Fruit fly (Drosophila melanogaster): ENCODE data around the gene Snap25.

The Snap25 gene

DNA sequence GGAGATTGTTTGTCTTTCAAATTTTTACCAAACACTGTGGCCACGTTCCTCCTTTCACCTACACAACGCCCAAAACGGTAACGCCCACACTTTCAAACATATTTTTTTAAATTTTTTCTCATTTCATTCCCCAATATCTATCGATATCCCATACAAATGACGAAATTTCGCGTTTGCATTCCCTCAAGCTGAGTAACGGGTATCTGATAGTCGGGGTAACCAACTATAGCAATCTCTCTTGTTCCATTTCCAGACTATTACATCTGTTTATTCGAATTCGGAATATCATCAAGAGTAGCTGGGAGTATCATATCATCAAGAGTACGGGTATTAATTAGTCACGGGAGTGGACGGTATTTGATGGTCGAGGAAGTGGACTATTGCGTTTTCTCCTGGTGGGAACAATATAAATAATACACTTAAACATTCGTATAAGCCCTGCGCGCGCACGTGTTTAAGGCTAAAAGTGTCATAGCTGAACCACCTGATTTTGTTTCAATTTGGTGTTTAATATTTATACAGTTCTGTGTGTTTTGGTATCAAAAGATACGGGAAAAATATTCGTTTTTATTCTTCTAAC is at the start of gene Snap25:
Gene Snap25 (plus strand): TSS at position 468 of the 580 bp plus-strand sequence.
- no peak for TF ChIP-seq CG17801 (GFP tag; optimal IDR thresholded peaks at IDR 0.05; ENCODE audit: partially characterized antibody)

DNA sequence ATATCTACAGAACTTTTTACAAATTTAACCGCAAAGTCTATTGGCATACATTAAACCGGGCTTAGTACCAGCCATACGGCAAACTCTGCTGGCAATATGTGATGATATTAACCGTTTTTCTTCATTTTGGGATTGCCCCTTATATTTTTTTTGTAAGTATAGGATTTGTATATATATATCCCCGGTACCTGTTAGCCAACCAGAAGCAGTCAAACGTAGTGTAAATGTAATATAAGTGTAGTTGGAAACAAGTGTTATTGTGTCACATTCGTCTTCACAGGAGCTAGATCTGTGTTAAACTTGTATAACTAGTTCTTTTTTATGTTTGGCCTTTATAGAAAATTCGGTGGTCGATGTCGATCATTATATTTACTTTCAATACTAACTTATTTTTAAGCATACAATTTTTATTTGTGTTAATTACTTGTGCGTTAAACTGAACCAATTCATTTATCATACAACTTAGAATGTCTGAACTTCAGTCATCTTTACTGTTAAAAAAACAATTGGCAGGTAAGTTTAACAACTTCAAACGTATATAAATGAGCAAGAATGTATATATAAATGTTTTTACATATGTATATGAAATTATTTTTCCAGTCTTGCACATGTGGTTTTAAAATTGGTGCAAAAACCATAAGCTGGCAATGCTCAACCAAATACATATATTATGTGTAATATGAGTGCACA is 45.6 kb upstream of the Snap25 start, which contains the start of gene CG40045:
Gene CG40045 (plus strand): TSS at position 305 of the 690 bp plus-strand sequence.
- TF ChIP-seq CG17801 (GFP tag; optimal IDR thresholded peaks at IDR 0.05; ENCODE audit: partially characterized antibody) = no peak

DNA sequence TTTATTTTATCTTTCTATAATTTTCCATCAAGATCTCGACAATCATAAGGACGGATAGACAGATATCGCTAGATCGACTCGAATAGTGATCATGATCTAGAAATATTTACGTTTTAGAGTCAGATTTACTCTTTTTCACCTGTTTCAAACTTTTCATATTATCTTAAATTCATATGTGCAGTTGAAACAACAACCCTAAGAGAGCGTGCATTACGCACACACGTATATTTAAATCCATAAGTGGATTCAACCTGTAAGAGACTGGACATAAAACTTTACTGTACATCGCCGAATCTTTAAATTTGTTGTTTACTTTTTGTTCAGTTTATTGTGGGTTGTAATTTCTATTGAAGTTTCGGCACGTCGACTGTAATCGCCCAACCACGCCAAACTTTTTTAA is 44.2 kb upstream of the Snap25 start:
- TF ChIP-seq CG17801 (GFP tag; optimal IDR thresholded peaks at IDR 0.05; ENCODE audit: partially characterized antibody) = no peak

dm6 chr3L:24083017-24083694 is 9.2 kb downstream of the Snap25 start:
- TF ChIP-seq CG17801 (GFP tag; optimal IDR thresholded peaks at IDR 0.05; ENCODE audit: partially characterized antibody) = no peak

dm6 chr3L:24231350-24231749 is 157.4 kb downstream of the Snap25 start:
- TF ChIP-seq CG17801 (GFP tag; optimal IDR thresholded peaks at IDR 0.05; ENCODE audit: partially characterized antibody) = no peak

- no peak for TF ChIP-seq CG17801 (GFP tag; optimal IDR thresholded peaks at IDR 0.05; ENCODE audit: partially characterized antibody)
These were observed 178.9 kb downstream of the Snap25 start for dm6 chr3L:24252896-24253295.

dm6 chr3L:24324566-24324965 is 250.6 kb downstream of the Snap25 start, which contains the start of gene nvd:
Gene nvd (plus strand): TSS chr3L:24324866.
- no peak for TF ChIP-seq CG17801 (GFP tag; optimal IDR thresholded peaks at IDR 0.05; ENCODE audit: partially characterized antibody)
